Fruit fly (Drosophila melanogaster) whole organism: Measurements from ENCODE around the gene CG14573.
A peak's percentile ranks its signal among the peaks of the same experiment; 100 is the strongest.

Source experiments
- CG8478 ChIP-seq: fragments of >200 bp; optimal IDR thresholded peaks from 2 replicates; lab custom pipeline; 2018; ENCODE audit warnings: inconsistent platforms
- Dll ChIP-seq: fragments of >200 bp; optimal IDR thresholded peaks from 2 replicates; lab custom pipeline; 2017
- EcR ChIP-seq, 2 experiments: fragments of >200 bp; optimal IDR thresholded peaks; 2 replicates each; lab custom pipeline; 2017; ENCODE audit warnings: missing biosample characterization in 2 of 2, missing genetic modification characterization in 2 of 2, missing genetic modification reagents in 2 of 2
- pan ChIP-seq: fragments of >200 bp; optimal IDR thresholded peaks from 2 replicates; lab custom pipeline; 2017
- psq ChIP-seq: fragments of >200 bp; optimal IDR thresholded peaks from 2 replicates; lab custom pipeline; 2017
- usp ChIP-seq: fragments of >200 bp; optimal IDR thresholded peaks from 2 replicates; lab custom pipeline; 2017; ENCODE audit warnings: missing biosample characterization, missing genetic modification characterization, mixed read lengths

CG14573 gene

dm6 chr3L:21727013-21727727 lies 6.7 kb upstream of the CG14573 start:
- no peak for TF ChIP-seq psq (lab: Kevin White, UChicago)

- no peak for TF ChIP-seq EcR (GFP tag; optimal IDR thresholded peaks at IDR 0.05; lab: Kevin White, UChicago)
- TF ChIP-seq usp (GFP tag; lab: Kevin White, UChicago): no peak
- TF ChIP-seq Dll (lab: Kevin White, UChicago): no peak
- TF ChIP-seq psq (lab: Kevin White, UChicago): no peak
- no peak for TF ChIP-seq pan
- TF ChIP-seq CG8478 (lab: Kevin White, UChicago): no peak
Observed at dm6 chr3L:21727728-21728124, 6.2 kb upstream of the CG14573 start.

- TF ChIP-seq EcR (GFP tag; optimal IDR thresholded peaks at IDR 0.05; lab: Kevin White, UChicago) (peak; percentile 3 to 30), pan (no peak)
Observed at dm6 chr3L:21728616-21729047, 5.3 kb upstream of the CG14573 start, which contains the start of the genes CG11247 and Polr2H. CG11247 (minus strand) TSS chr3L:21728806. Polr2H (plus strand) TSS chr3L:21728932.

- TF ChIP-seq EcR (GFP tag; optimal IDR thresholded peaks at IDR 0.05; lab: Kevin White, UChicago): no peak
- TF ChIP-seq Dll (lab: Kevin White, UChicago): no peak
- no peak for TF ChIP-seq pan
- no peak for TF ChIP-seq usp (GFP tag; lab: Kevin White, UChicago)
- no peak for TF ChIP-seq CG8478 (lab: Kevin White, UChicago)
- TF ChIP-seq psq (lab: Kevin White, UChicago): no peak
Observed at dm6 chr3L:21730354-21730753, 3.5 kb upstream of the CG14573 start, which contains the start of gene CG14570. CG14570 (minus strand) TSS chr3L:21730454.

dm6 chr3L:21731104-21731600 lies 2.7 kb upstream of the CG14573 start, which contains the start of gene CG14569:
CG14569 (minus strand) TSS chr3L:21731550.
- TF ChIP-seq Dll (lab: Kevin White, UChicago) (no peak), CG8478 (lab: Kevin White, UChicago) (no peak), psq (lab: Kevin White, UChicago) (no peak), EcR (GFP tag; optimal IDR thresholded peaks at IDR 0.05; lab: Kevin White, UChicago) (no peak)

- no peak for TF ChIP-seq CG8478 (lab: Kevin White, UChicago)
- no peak for TF ChIP-seq pan
- TF ChIP-seq EcR (GFP tag; optimal IDR thresholded peaks at IDR 0.05; lab: Kevin White, UChicago): no peak
- no peak for TF ChIP-seq usp (GFP tag; lab: Kevin White, UChicago)
- no peak for TF ChIP-seq Dll (lab: Kevin White, UChicago)
- TF ChIP-seq psq (lab: Kevin White, UChicago): no peak
Observed at dm6 chr3L:21733387-21733786, 512 bp upstream of the CG14573 start, which contains the start of gene CG14568. CG14568 (minus strand) TSS chr3L:21733487.

dm6 chr3L:21738175-21739016 lies 4.5 kb downstream of the CG14573 start, which contains the start of gene CG14567:
CG14567 (minus strand) TSS chr3L:21738430.
- TF ChIP-seq CG8478 (lab: Kevin White, UChicago) (no peak), psq (lab: Kevin White, UChicago) (no peak), Dll (lab: Kevin White, UChicago) (no peak), EcR (GFP tag; optimal IDR thresholded peaks at IDR 0.05; lab: Kevin White, UChicago) (no peak), usp (GFP tag; lab: Kevin White, UChicago) (no peak), pan (no peak)

dm6 chr3L:21739017-21739730 lies 5.3 kb downstream of the CG14573 start:
- no peak for TF ChIP-seq pan
- TF ChIP-seq usp (GFP tag; lab: Kevin White, UChicago): no peak
- TF ChIP-seq CG8478 (lab: Kevin White, UChicago): no peak
- no peak for TF ChIP-seq Dll (lab: Kevin White, UChicago)
- TF ChIP-seq psq (lab: Kevin White, UChicago): no peak
- no peak for TF ChIP-seq EcR (GFP tag; optimal IDR thresholded peaks at IDR 0.05; lab: Kevin White, UChicago)

- TF ChIP-seq usp (GFP tag; lab: Kevin White, UChicago): no peak
- no peak for TF ChIP-seq EcR (GFP tag; optimal IDR thresholded peaks at IDR 0.05; lab: Kevin White, UChicago)
- TF ChIP-seq psq (lab: Kevin White, UChicago): no peak
- TF ChIP-seq Dll (lab: Kevin White, UChicago): no peak
- TF ChIP-seq pan: no peak
- TF ChIP-seq CG8478 (lab: Kevin White, UChicago): no peak
Observed at dm6 chr3L:21740209-21740608, 6.3 kb downstream of the CG14573 start, which contains the start of gene CG14566. CG14566 (minus strand) TSS chr3L:21740309.

- TF ChIP-seq psq (lab: Kevin White, UChicago) (no peak), usp (GFP tag; lab: Kevin White, UChicago) (no peak), CG8478 (lab: Kevin White, UChicago) (no peak), EcR (GFP tag; optimal IDR thresholded peaks at IDR 0.05; lab: Kevin White, UChicago) (no peak), Dll (lab: Kevin White, UChicago) (no peak), pan (no peak)
Observed at dm6 chr3L:21741234-21741633, 7.3 kb downstream of the CG14573 start, which contains the start of gene CG14572. CG14572 (plus strand) TSS chr3L:21741534.

dm6 chr3L:21744169-21744568 lies 10.3 kb downstream of the CG14573 start, which contains the start of gene CG14565:
CG14565 (minus strand) TSS chr3L:21744269.
- no peak for TF ChIP-seq CG8478 (lab: Kevin White, UChicago)
- TF ChIP-seq usp (GFP tag; lab: Kevin White, UChicago): no peak
- no peak for TF ChIP-seq Dll (lab: Kevin White, UChicago)
- TF ChIP-seq EcR (GFP tag; optimal IDR thresholded peaks at IDR 0.05; lab: Kevin White, UChicago): no peak
- TF ChIP-seq psq (lab: Kevin White, UChicago): no peak
- no peak for TF ChIP-seq pan
